Worm (Caenorhabditis elegans): Measurements from ENCODE around the gene hlh-29.
"Not testable (repeated sequence)": the region's sequence is repeated elsewhere in the genome, so short reads cannot be mapped to it uniquely, and the experiment has no call there.

The hlh-29 gene

ce11 chrX:17548539-17548938 is at the start of gene hlh-29:
Gene hlh-29 (minus strand): TSS chrX:17548639.
- TF ChIP-seq hmg-20 (GFP tag; IDR thresholded peaks at IDR 0.05); nfyb-1 (GFP tag; IDR thresholded peaks at IDR 0.05); unc-130 (GFP tag; optimal IDR thresholded peaks at IDR 0.05): not testable (repeated sequence)

ce11 chrX:17579779-17580178 is 31.3 kb upstream of the hlh-29 start, which contains the start of gene frpr-7:
Gene frpr-7 (minus strand): TSS chrX:17579879.
- TF ChIP-seq lin-26 (GFP tag; IDR thresholded peaks at IDR 0.05), result no peak

- TF ChIP-seq madf-10 (tag; optimal IDR thresholded peaks at IDR 0.05); ceh-40 (GFP tag; IDR thresholded peaks at IDR 0.05); lin-35 (GFP tag; optimal IDR thresholded peaks at IDR 0.05): not testable (repeated sequence)
These were observed 30.6 kb upstream of the hlh-29 start, which contains the start of gene F39B3.3 for ce11 chrX:17579011-17579410. Gene F39B3.3 (minus strand): TSS chrX:17579111.

- no peak for TF ChIP-seq akir-1 (GFP tag; optimal IDR thresholded peaks at IDR 0.05)
- TF ChIP-seq nhr-120 (GFP tag; IDR thresholded peaks at IDR 0.05), result no peak
- TF ChIP-seq rpc-1 (optimal IDR thresholded peaks at IDR 0.05), result no peak
- no peak for TF ChIP-seq rpc-1 (tag; optimal IDR thresholded peaks at IDR 0.05)
- no peak for TF ChIP-seq tbp1 (GFP tag; optimal IDR thresholded peaks at IDR 0.05)
- TF ChIP-seq ceh-40 (GFP tag; IDR thresholded peaks at IDR 0.05), result no peak
- no peak for TF ChIP-seq ztf-3 (GFP tag; optimal IDR thresholded peaks at IDR 0.05)
- no peak for TF ChIP-seq ztf-25 (GFP tag; IDR thresholded peaks at IDR 0.05)
- no peak for TF ChIP-seq ztf-6 (GFP tag; IDR thresholded peaks at IDR 0.05)
- TF ChIP-seq ZK185.1 (tag; optimal IDR thresholded peaks at IDR 0.05; ENCODE audit: poor library complexity, severe bottlenecking), result no peak
- TF ChIP-seq F10E7.11 (tag; optimal IDR thresholded peaks at IDR 0.05), result no peak
- TF ChIP-seq ztf-18 (tag; optimal IDR thresholded peaks at IDR 0.05), result no peak
- TF ChIP-seq madf-8 (GFP tag; conservative IDR thresholded peaks at IDR 0.05), result no peak
- no peak for TF ChIP-seq ekl-4 (GFP tag; IDR thresholded peaks at IDR 0.05)
- no peak for TF ChIP-seq snpc-1.1 (tag; optimal IDR thresholded peaks at IDR 0.05; ENCODE audit: insufficient read depth)
- no peak for TF ChIP-seq attf-5 (GFP tag; optimal IDR thresholded peaks at IDR 0.05)
- no peak for TF ChIP-seq repo-1 (tag; optimal IDR thresholded peaks at IDR 0.05)
- TF ChIP-seq F55B11.4 (tag; optimal IDR thresholded peaks at IDR 0.05; ENCODE audit: borderline replicate concordance, insufficient read depth), result no peak
- TF ChIP-seq F39B2.1 (GFP tag; IDR thresholded peaks at IDR 0.05), result no peak
These were observed 18.9 kb upstream of the hlh-29 start, which contains the start of gene F39B3.7 for ce11 chrX:17567378-17567777. Gene F39B3.7 (minus strand): TSS chrX:17567478.

ce11 chrX:17563411-17563810 is 15.0 kb upstream of the hlh-29 start, which contains the start of gene F31A3.5:
Gene F31A3.5 (minus strand): TSS chrX:17563610.
- TF ChIP-seq ztf-26 (tag; optimal IDR thresholded peaks at IDR 0.05), result no peak
- TF ChIP-seq nhr-80 (tag; optimal IDR thresholded peaks at IDR 0.05), result peak; percentile 20

- TF ChIP-seq ceh-27 (GFP tag; optimal IDR thresholded peaks at IDR 0.05) (peak; percentile 59), hmg-1.2 (GFP tag; IDR thresholded peaks at IDR 0.05) (no peak)
These were observed 13.8 kb upstream of the hlh-29 start for ce11 chrX:17562195-17562594.

- TF ChIP-seq dpff-1 (tag; optimal IDR thresholded peaks at IDR 0.05), result no peak
- TF ChIP-seq zfh-2 (GFP tag; conservative IDR thresholded peaks at IDR 0.05), result peak; percentile 64
- TF ChIP-seq pbrm-1 (GFP tag; IDR thresholded peaks at IDR 0.05), result no peak
- TF ChIP-seq nhr-179 (tag; optimal IDR thresholded peaks at IDR 0.05), result no peak
These were observed 5.3 kb upstream of the hlh-29 start for ce11 chrX:17553772-17554171.

Data from whole organism, young adult.